Worm (Caenorhabditis elegans) whole organism, early embryonic: ENCODE results near the gene abhd-5.2.

Experiments
- aly-1 ChIP-seq: sonication (generic microtip); optimal IDR thresholded peaks from 2 replicates; lab custom pipeline; 2016; ENCODE audit warnings: missing genetic modification characterization, missing compliant biosample characterization
- ama-1 ChIP-seq: fragments of 150-350 bp; optimal IDR thresholded peaks from 2 replicates; lab custom pipeline; 2014
- ceh-36 ChIP-seq: sonication (generic microtip); optimal IDR thresholded peaks from 2 replicates; lab custom pipeline; 2016; ENCODE audit warnings: missing genetic modification characterization, inconsistent platforms, missing compliant biosample characterization
- ets-7 ChIP-seq: sonication (generic microtip); optimal IDR thresholded peaks from 2 replicates; lab custom pipeline; 2016; ENCODE audit warnings: missing genotype, missing genetic modification characterization, missing compliant biosample characterization
- flt-1 ChIP-seq: fragments of 200-800 bp; sonication (Bioruptor generic); IDR thresholded peaks from 2 replicates; pipeline ENCODE4 v1.3.6; 2022; ENCODE audit warnings: missing genetic modification characterization, missing compliant biosample characterization
- hnd-1 ChIP-seq: sonication (generic microtip); optimal IDR thresholded peaks from 2 replicates; lab custom pipeline; 2016; ENCODE audit warnings: missing genetic modification characterization, missing compliant biosample characterization
- pes-1 ChIP-seq: fragments of 200-800 bp; sonication (Bioruptor generic); IDR thresholded peaks from 2 replicates; pipeline ENCODE4 v1.3.6; 2022; ENCODE audit warnings: missing genetic modification reagents, missing genetic modification characterization, missing compliant biosample characterization
- sea-1 ChIP-seq: fragments of 200-800 bp; sonication (Bioruptor generic); conservative IDR thresholded peaks from 2 replicates; pipeline ENCODE4 v1.3.6; 2022; ENCODE audit warnings: missing genetic modification characterization, missing compliant biosample characterization
- tbx-11 ChIP-seq: fragments of 200-800 bp; sonication (Bioruptor generic); IDR thresholded peaks from 2 replicates; pipeline ENCODE4 v1.3.6; 2022; ENCODE audit warnings: missing genetic modification characterization, missing compliant biosample characterization
- tbx-37 ChIP-seq: fragments of 200-800 bp; sonication (Bioruptor generic); conservative IDR thresholded peaks from 2 replicates; pipeline ENCODE4 v1.3.6; 2022; ENCODE audit warnings: missing genetic modification reagents, missing genetic modification characterization, missing compliant biosample characterization
- tra-4 ChIP-seq: sonication (generic microtip); optimal IDR thresholded peaks from 2 replicates; lab custom pipeline; 2017; ENCODE audit warnings: missing genetic modification characterization, missing compliant biosample characterization

DNA sequence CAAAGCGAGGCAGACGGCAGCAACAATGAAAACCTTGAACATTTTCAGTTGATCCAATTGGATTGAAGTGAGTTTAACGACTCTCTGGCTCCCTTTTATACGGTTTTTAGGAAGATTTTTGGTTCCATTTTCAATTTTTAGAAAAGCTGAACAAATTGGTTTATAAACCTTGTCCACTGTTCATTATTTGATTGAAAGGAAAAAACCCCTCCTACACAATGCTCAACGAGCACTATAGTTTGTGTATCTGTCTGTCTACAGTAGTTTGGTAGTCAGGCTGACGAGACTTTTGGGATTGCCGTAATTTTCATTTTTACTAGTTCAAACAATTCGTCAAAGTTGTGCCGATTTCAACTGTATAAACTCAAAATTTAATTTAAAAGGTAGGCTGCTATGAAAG is 34.8 kb downstream of the abhd-5.2 start, which contains the start of gene T19H12.15:
- no peak for TF ChIP-seq ceh-36
- TF ChIP-seq ama-1, result no peak
- TF ChIP-seq hnd-1 (tag; lab: Kevin White, UChicago), result no peak
- TF ChIP-seq tra-4 (tag; lab: Kevin White, UChicago), result no peak
- no peak for TF ChIP-seq sea-1 (GFP tag; lab: Robert Waterston, UW)
- TF ChIP-seq tbx-11 (GFP tag; lab: Robert Waterston, UW), result no peak
- TF ChIP-seq pes-1 (GFP tag; lab: Robert Waterston, UW), result no peak
- no peak for TF ChIP-seq tbx-37 (GFP tag; lab: Robert Waterston, UW)
- no peak for TF ChIP-seq flt-1
- no peak for TF ChIP-seq aly-1 (tag; lab: Kevin White, UChicago)
- TF ChIP-seq ets-7 (tag; lab: Kevin White, UChicago), result no peak
